Fruit fly (Drosophila melanogaster): Measurements from ENCODE around the gene CG17261.
A peak's percentile ranks its signal among the peaks of the same experiment; 100 is the strongest.

CG17261 gene

DNA sequence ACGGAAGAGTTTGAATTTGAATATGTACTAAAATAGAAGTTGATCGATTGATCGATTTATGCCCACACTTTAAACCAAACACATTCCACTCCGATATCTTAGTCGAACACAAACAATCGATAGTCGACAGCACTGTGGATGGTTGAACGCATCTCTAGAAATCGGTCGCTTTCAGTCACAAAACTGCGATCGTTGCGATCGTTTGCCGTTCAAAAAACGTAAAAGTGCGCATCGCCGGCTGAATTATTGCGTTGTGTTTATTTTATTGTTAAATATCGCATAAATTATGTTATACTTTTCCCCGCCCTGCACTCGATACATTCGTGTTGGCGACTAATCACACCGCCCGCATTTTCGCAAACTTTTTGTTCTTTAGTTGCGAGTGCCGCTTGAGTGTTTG, 43.2 kb upstream of the CG17261 start, which contains the start of gene Ccdc85:
Gene Ccdc85 (plus strand): TSS at position 174 of the 400 bp plus-strand sequence.
- no peak for TF ChIP-seq Dfd (GFP tag; optimal IDR thresholded peaks at IDR 0.05)
- TF ChIP-seq lola (GFP tag; optimal IDR thresholded peaks at IDR 0.05), result no peak
- no peak for TF ChIP-seq Abd-B (GFP tag; optimal IDR thresholded peaks at IDR 0.05)
- TF ChIP-seq foxo (GFP tag; optimal IDR thresholded peaks at IDR 0.05), result peak in 1 of 2 experiments; percentile 50
- no peak for TF ChIP-seq dmrt93B (GFP tag; optimal IDR thresholded peaks at IDR 0.05)
- no peak for TF ChIP-seq sv (GFP tag; optimal IDR thresholded peaks at IDR 0.05)
- TF ChIP-seq h (GFP tag; optimal IDR thresholded peaks at IDR 0.05), result peak; percentile 6
- no peak for TF ChIP-seq Hr83 (GFP tag; optimal IDR thresholded peaks at IDR 0.05; ENCODE audit: poor library complexity, severe bottlenecking)
- TF ChIP-seq psq (GFP tag; optimal IDR thresholded peaks at IDR 0.05), result no peak
- no peak for TF ChIP-seq N (GFP tag; optimal IDR thresholded peaks at IDR 0.05)
- TF ChIP-seq ey (GFP tag; optimal IDR thresholded peaks at IDR 0.05), result no peak
- TF ChIP-seq jim (GFP tag; optimal IDR thresholded peaks at IDR 0.05), result no peak
- TF ChIP-seq Sp1 (GFP tag; optimal IDR thresholded peaks at IDR 0.05), result no peak
- TF ChIP-seq Rel (GFP tag; optimal IDR thresholded peaks at IDR 0.05), result no peak
- TF ChIP-seq Rel (tag; optimal IDR thresholded peaks at IDR 0.05), result peak; percentile 39
- peak; percentile 28 for TF ChIP-seq Jra (GFP tag; optimal IDR thresholded peaks at IDR 0.05)
- TF ChIP-seq brk (GFP tag; optimal IDR thresholded peaks at IDR 0.05), result no peak
- TF ChIP-seq CG9705 (GFP tag; optimal IDR thresholded peaks at IDR 0.05), result no peak
- TF ChIP-seq GATAd (GFP tag; optimal IDR thresholded peaks at IDR 0.05), result no peak
- no peak for TF ChIP-seq pan (optimal IDR thresholded peaks at IDR 0.05)
- TF ChIP-seq tai (GFP tag; optimal IDR thresholded peaks at IDR 0.05), result no peak
- no peak for TF ChIP-seq rgr (GFP tag; optimal IDR thresholded peaks at IDR 0.05)
- no peak for TF ChIP-seq br (GFP tag; optimal IDR thresholded peaks at IDR 0.05)
- no peak for TF ChIP-seq Mio (GFP tag; optimal IDR thresholded peaks at IDR 0.05)
- TF ChIP-seq dsf (GFP tag; optimal IDR thresholded peaks at IDR 0.05; ENCODE audit: borderline replicate concordance), result no peak
- no peak for TF ChIP-seq Hr78 (GFP tag; optimal IDR thresholded peaks at IDR 0.05)
- TF ChIP-seq sage (GFP tag; optimal IDR thresholded peaks at IDR 0.05), result no peak
- TF ChIP-seq OdsH (GFP tag; optimal IDR thresholded peaks at IDR 0.05), result no peak
- peak in 1 of 2 experiments; percentile 3 for TF ChIP-seq dl (GFP tag; optimal IDR thresholded peaks at IDR 0.05; ENCODE audit: insufficient read depth in 1 of 2, partially characterized antibody in 2 of 2)
- TF ChIP-seq woc (GFP tag; optimal IDR thresholded peaks at IDR 0.05), result no peak
- TF ChIP-seq fru (GFP tag; optimal IDR thresholded peaks at IDR 0.05), result no peak
- no peak for TF ChIP-seq HLH106 (tag; optimal IDR thresholded peaks at IDR 0.05)
- TF ChIP-seq CG32264 (GFP tag; optimal IDR thresholded peaks at IDR 0.05), result no peak
- TF ChIP-seq Hnf4 (GFP tag; optimal IDR thresholded peaks at IDR 0.05), result no peak
- TF ChIP-seq CrebA (GFP tag; optimal IDR thresholded peaks at IDR 0.05; ENCODE audit: borderline replicate concordance), result no peak
- peak; percentile 60 for TF ChIP-seq Vsx2 (GFP tag; optimal IDR thresholded peaks at IDR 0.05; ENCODE audit: partially characterized antibody)
- no peak for TF ChIP-seq usp (GFP tag; optimal IDR thresholded peaks at IDR 0.05)
- TF ChIP-seq Dif (GFP tag; optimal IDR thresholded peaks at IDR 0.05; ENCODE audit: partially characterized antibody), result peak; percentile 75
- peak; percentile 40 for TF ChIP-seq Myc (optimal IDR thresholded peaks at IDR 0.05)

DNA sequence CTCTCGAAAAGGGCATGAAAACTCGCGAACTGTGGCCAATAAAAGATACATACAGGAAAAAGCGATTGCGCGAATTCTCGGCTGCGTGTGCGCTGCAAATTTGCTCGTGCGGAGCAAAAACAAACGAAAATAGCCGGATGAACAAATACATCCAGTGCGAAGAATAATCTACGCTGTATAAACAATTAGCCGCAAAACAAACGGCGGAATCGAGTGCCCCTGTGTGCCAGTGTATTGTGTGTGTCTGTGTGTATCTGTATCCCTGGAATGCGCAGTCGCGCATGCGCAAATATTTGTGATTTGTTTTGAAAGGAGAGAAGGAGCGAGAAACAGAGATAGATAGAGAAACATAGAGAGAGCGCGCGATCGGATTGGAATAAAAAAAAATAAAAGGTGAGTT, 42.7 kb upstream of the CG17261 start:
- TF ChIP-seq CrebA (GFP tag; optimal IDR thresholded peaks at IDR 0.05; ENCODE audit: borderline replicate concordance), result no peak
- TF ChIP-seq sage (GFP tag; optimal IDR thresholded peaks at IDR 0.05), result no peak
- TF ChIP-seq OdsH (GFP tag; optimal IDR thresholded peaks at IDR 0.05), result no peak
- TF ChIP-seq fru (GFP tag; optimal IDR thresholded peaks at IDR 0.05), result no peak
- no peak for TF ChIP-seq Abd-B (GFP tag; optimal IDR thresholded peaks at IDR 0.05)
- TF ChIP-seq Sp1 (GFP tag; optimal IDR thresholded peaks at IDR 0.05), result no peak
- no peak for TF ChIP-seq Dif (GFP tag; optimal IDR thresholded peaks at IDR 0.05; ENCODE audit: partially characterized antibody)
- no peak for TF ChIP-seq br (GFP tag; optimal IDR thresholded peaks at IDR 0.05)
- TF ChIP-seq Vsx2 (GFP tag; optimal IDR thresholded peaks at IDR 0.05; ENCODE audit: partially characterized antibody), result no peak
- TF ChIP-seq N (GFP tag; optimal IDR thresholded peaks at IDR 0.05), result no peak
- TF ChIP-seq usp (GFP tag; optimal IDR thresholded peaks at IDR 0.05), result no peak

DNA sequence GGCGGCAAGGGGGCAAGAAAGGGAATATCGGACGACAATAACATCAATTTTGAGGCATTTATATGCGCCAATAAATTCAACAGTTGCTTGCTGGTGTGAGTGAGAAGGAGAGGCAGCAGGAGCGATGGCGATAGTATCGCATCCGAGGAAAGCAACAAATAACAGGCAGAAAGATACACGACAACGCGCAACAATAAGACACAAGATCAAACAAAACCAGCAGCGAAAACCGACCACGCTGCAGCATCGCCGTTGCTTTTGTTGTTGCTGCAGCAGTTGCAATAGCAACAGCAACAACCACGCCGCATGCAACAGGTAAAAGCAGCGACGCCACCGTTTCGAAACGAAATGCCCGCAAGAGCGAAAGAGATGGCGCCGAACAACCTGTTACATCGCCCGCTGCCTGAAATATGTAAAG, 41.8 kb upstream of the CG17261 start:
- TF ChIP-seq Mio (GFP tag; optimal IDR thresholded peaks at IDR 0.05) (no peak), woc (GFP tag; optimal IDR thresholded peaks at IDR 0.05) (no peak), brk (GFP tag; optimal IDR thresholded peaks at IDR 0.05) (no peak), h (GFP tag; optimal IDR thresholded peaks at IDR 0.05) (no peak), sage (GFP tag; optimal IDR thresholded peaks at IDR 0.05) (no peak), Hr78 (GFP tag; optimal IDR thresholded peaks at IDR 0.05) (no peak), Myc (optimal IDR thresholded peaks at IDR 0.05) (no peak)
